Worm (Caenorhabditis elegans): Measurements from ENCODE around the gene sru-8.

Gene sru-8

DNA sequence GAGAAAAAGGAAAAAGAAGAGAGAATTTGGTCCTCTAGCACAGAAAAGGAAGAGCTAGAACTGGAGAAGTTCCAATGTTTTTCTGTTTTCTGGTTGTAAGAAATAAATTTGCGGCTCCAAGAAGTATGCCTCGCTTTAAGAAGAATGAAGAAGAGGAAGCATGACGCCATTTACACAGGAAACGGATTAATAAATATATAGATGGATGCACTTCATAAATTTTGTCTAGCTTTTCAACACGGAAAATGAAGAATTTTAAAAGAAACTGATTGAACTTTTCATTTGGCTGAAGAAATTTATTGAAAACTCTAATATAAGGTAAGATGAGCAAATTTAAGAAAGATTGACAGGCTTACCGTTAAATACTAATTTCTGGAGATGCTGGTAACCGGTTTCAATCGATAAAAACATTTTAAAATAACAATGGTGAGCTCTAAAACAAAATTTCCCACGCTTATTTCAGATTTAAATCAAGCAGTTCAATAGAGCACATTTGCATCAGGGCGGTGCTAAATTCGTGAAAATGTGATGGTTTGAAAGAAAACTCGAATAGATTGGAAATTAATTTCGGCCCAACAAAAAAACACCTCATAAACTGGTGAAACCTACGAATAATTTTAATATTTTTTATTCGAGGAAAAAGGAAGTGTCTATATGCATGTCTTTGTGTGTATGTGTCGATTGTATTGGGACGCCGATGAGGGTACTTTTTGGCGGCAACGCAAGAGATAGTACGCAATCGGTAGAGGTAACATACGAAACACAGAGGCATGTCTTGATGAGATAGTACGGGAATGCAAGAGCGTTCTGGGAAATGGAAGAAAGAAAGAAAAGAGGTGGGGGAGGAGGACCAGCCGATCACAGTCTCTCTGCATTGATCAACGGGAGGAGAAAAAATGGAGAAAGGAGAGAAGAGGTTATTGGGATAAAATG, 12.5 kb downstream of the sru-8 start (continued):
- TF ChIP-seq pax-3 (tag; optimal IDR thresholded peaks at IDR 0.05) (no peak), egl-13 (tag; optimal IDR thresholded peaks at IDR 0.05) (no peak), C04F5.9 (tag; optimal IDR thresholded peaks at IDR 0.05) (no peak), hlh-17 (GFP tag; optimal IDR thresholded peaks at IDR 0.05; ENCODE audit: borderline replicate concordance) (no peak)

DNA sequence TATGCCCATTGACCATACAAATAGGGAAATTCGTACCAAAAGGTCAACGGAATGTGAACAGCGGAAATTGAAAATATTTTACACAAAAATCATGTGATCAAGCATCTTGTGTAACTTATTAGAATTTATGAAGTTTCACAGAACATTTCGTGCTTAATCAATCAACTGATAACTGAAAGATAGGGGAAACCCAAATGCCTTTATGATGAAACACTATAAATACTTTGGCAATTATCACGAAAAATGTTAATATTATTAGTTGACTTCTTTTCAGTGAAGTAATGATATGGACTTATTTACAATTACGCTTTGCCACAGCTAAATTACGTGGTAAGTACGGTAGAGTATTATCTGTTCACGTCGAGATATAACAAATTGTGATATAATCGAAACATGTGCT, 13.3 kb downstream of the sru-8 start:
- no peak for TF ChIP-seq nhr-76 (tag; optimal IDR thresholded peaks at IDR 0.05)
- TF ChIP-seq elt-2 (tag; optimal IDR thresholded peaks at IDR 0.05): peak; percentile 49
- no peak for TF ChIP-seq efl-1 (optimal IDR thresholded peaks at IDR 0.05)
- TF ChIP-seq efl-1 (GFP tag; optimal IDR thresholded peaks at IDR 0.05 in 1 of 2): no peak

DNA sequence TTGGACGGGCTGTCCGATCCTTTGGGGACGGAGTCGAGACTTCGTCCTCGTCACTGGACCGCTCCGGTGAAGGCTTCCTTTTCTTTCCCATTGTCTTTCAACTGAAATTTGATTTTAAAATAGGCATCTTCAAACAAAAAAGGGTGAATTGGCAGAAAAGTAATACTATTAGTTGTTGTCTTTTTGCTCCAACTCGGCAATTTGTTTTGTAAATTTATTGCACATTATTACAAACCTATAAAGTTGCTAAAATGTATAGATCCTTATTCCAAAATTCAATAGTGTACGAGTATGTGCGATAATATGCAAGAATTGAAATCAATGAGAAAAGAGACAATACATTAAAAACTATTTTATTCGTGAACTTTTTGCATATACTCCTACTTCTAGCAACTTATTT, 16.2 kb downstream of the sru-8 start, which contains the start of gene lsy-12:
TSS of gene lsy-12 (minus strand) at position 101 of the 400 bp plus-strand sequence.
- TF ChIP-seq efl-1 (optimal IDR thresholded peaks at IDR 0.05) (no peak), efl-1 (GFP tag; optimal IDR thresholded peaks at IDR 0.05 in 1 of 2) (peak in 1 of 2 experiments; percentile 47), pax-3 (tag; optimal IDR thresholded peaks at IDR 0.05) (no peak)

DNA sequence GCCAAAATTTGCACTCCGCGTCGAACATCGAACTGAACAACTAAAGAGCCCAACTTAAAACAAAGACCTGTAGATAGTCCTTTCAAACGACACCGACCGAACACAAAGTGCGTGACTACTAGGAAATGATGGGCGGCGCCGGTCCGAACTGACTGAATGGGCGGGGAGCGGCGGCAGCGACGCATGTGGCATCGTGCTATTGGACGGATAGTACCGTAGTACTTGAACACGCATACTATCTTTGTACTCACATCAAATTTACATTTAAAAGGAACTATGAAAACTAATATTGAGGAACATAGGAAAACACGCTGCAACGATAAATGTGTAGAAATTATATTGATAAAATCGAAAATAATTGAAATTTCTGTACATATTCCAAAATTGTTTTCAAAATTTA, 16.7 kb downstream of the sru-8 start:
- peak; percentile 66 to 70 for TF ChIP-seq lsy-2 (tag; optimal IDR thresholded peaks at IDR 0.05)
- TF ChIP-seq xbp-1 (tag; optimal IDR thresholded peaks at IDR 0.05): peak; percentile 99
- TF ChIP-seq Y116A8C.19 (tag; optimal IDR thresholded peaks at IDR 0.05; ENCODE audit: borderline replicate concordance): no peak
- TF ChIP-seq nhr-77 (tag; optimal IDR thresholded peaks at IDR 0.05): no peak
- TF ChIP-seq blmp-1 (tag; optimal IDR thresholded peaks at IDR 0.05): peak; percentile 25
- no peak for TF ChIP-seq hlh-4 (tag; optimal IDR thresholded peaks at IDR 0.05)
- TF ChIP-seq efl-1 (optimal IDR thresholded peaks at IDR 0.05): no peak
- TF ChIP-seq efl-1 (GFP tag; optimal IDR thresholded peaks at IDR 0.05 in 1 of 2): no peak
- TF ChIP-seq efl-3 (GFP tag; optimal IDR thresholded peaks at IDR 0.05): no peak
- TF ChIP-seq jun-1 (tag; optimal IDR thresholded peaks at IDR 0.05): no peak
- TF ChIP-seq tlp-1 (tag; optimal IDR thresholded peaks at IDR 0.05): no peak
- no peak for TF ChIP-seq aha-1 (tag; optimal IDR thresholded peaks at IDR 0.05)

DNA sequence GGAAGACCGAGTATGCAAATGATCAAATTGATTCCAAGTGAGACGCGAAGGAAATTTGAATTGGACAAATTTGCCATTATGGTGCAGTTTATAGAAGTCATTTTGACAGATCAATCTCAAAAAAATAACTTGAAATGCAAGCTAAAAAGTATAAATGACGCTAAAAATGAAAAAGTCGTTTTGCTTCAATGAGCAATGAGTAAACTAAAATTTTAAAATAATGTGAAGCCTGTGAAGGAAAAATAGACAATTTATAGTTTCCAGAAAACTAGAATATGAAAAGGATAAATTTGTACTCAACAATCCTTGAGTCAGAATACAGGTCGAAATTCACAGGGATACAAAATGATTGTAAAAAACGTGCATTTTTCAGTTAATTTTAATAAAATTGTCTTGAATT, 24.6 kb downstream of the sru-8 start, which contains the start of gene srab-17:
TSS of gene srab-17 (minus strand) at position 101 of the 400 bp plus-strand sequence.
- no peak for TF ChIP-seq egl-13 (tag; optimal IDR thresholded peaks at IDR 0.05)
- no peak for TF ChIP-seq lir-3 (tag; optimal IDR thresholded peaks at IDR 0.05; ENCODE audit: poor library complexity)
- TF ChIP-seq F16B12.6 (tag; optimal IDR thresholded peaks at IDR 0.05): no peak
- TF ChIP-seq hlh-17 (GFP tag; optimal IDR thresholded peaks at IDR 0.05; ENCODE audit: borderline replicate concordance): no peak
- TF ChIP-seq nhr-77 (tag; optimal IDR thresholded peaks at IDR 0.05): no peak
- no peak for TF ChIP-seq hpl-2 (GFP tag; optimal IDR thresholded peaks at IDR 0.05)
- no peak for TF ChIP-seq lin-13 (GFP tag; optimal IDR thresholded peaks at IDR 0.05)
- TF ChIP-seq ama-1 (optimal IDR thresholded peaks at IDR 0.05): no peak
- TF ChIP-seq ceh-90 (tag; optimal IDR thresholded peaks at IDR 0.05): no peak
- no peak for TF ChIP-seq mdl-1 (tag; optimal IDR thresholded peaks at IDR 0.05)
- no peak for TF ChIP-seq pag-3 (tag; optimal IDR thresholded peaks at IDR 0.05; ENCODE audit: borderline replicate concordance, insufficient read depth)
- TF ChIP-seq nhr-85 (tag): no peak
- no peak for TF ChIP-seq blmp-1 (tag; optimal IDR thresholded peaks at IDR 0.05)
- TF ChIP-seq mab-9 (GFP tag; IDR thresholded peaks at IDR 0.05): no peak

DNA sequence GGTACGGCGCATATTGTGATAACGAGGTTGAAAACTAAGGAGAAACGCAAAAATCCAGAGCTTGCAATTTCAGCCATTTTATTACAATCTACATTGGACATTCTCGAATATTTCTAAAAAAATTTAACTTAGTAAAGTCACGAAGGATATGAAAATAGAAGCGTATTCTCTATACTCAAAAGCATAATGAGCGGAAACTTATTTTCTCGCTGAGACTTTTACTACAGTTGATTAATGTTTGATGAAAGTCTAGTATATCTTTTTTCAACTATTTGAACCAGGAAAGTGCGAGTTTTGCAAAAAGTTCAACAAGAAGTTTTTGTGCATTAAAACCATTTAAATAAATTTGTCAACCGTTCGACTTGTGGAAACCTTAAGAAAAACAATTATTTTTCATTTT, 27.7 kb downstream of the sru-8 start, which contains the start of gene srab-18:
TSS of gene srab-18 (minus strand) at position 101 of the 400 bp plus-strand sequence.
- no peak for TF ChIP-seq unc-98 (GFP tag; IDR thresholded peaks at IDR 0.05)
- TF ChIP-seq lsy-2 (tag; optimal IDR thresholded peaks at IDR 0.05): no peak
- no peak for TF ChIP-seq dpl-1 (GFP tag; optimal IDR thresholded peaks at IDR 0.05)
- TF ChIP-seq Y116A8C.19 (tag; optimal IDR thresholded peaks at IDR 0.05; ENCODE audit: borderline replicate concordance): no peak
